Fruit fly (Drosophila melanogaster): Measurements from ENCODE around the gene NHP2.
A peak's percentile ranks its signal among the peaks of the same experiment; 100 is the strongest.

NHP2 gene

DNA sequence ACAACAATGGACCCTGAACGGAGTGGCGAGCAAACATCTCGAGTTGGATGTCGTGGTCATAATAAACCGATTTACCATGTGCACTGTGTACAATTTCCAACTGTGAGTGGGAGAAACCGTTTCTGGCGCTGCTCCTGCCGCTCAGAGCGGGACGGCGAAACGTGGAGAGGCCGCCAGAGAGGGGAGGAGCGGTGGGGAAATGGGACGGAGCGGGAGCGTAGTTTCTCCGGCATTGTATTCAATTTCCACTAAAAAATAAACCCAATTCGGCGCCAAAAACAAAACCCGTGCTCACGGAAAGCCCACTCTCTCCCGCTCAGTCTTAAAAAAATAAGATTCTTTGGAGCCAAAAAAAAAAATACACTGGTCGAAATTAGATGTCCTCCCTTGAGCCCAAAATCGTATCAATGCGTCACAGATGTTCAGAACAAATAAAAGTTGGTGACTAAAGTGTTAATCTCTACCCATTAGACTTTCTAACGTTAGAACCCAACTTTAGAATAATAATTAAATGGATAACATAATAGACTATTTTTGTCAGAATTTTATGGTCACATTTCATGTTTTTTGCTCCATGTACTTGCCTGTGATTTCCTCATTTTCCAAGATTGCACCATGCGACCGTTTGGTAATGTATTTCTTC, 41.9 kb downstream of the NHP2 start (continued):
- TF ChIP-seq Hr51 (GFP tag; optimal IDR thresholded peaks at IDR 0.05) (peak; percentile 44 to 86), Antp (GFP tag; optimal IDR thresholded peaks at IDR 0.05) (peak; percentile 65), esg (GFP tag; conservative IDR thresholded peaks at IDR 0.05) (peak; percentile 42), CG18262 (tag; optimal IDR thresholded peaks at IDR 0.05) (peak; percentile 62), CG17328 (GFP tag; IDR thresholded peaks at IDR 0.05) (peak; percentile 69; the same call in 1 of the 2 replicates), Jarid2 (GFP tag; optimal IDR thresholded peaks at IDR 0.05) (no peak), Lim3 (GFP tag; IDR thresholded peaks at IDR 0.05) (no peak), CG14710 (tag; optimal IDR thresholded peaks at IDR 0.05) (peak; percentile 47), CG6689 (GFP tag; IDR thresholded peaks at IDR 0.05) (peak; percentile 52), CG15514 (GFP tag; optimal IDR thresholded peaks at IDR 0.05) (peak; percentile 36), CG32772 (GFP tag; IDR thresholded peaks at IDR 0.05) (peak; percentile 62), Chrac-16 (GFP tag; optimal IDR thresholded peaks at IDR 0.05) (peak; percentile 65), H2.0 (GFP tag; IDR thresholded peaks at IDR 0.05) (peak; percentile 55; the same call in 1 of the 2 replicates), Dfd (GFP tag; optimal IDR thresholded peaks at IDR 0.05) (no peak), CG9797 (GFP tag; optimal IDR thresholded peaks at IDR 0.05) (peak; percentile 12), CG10959 (GFP tag; IDR thresholded peaks at IDR 0.05) (no peak), CG14667 (GFP tag; IDR thresholded peaks at IDR 0.05) (no peak), CG13775 (GFP tag; optimal IDR thresholded peaks at IDR 0.05) (peak; percentile 57), CG2116 (GFP tag; optimal IDR thresholded peaks at IDR 0.05) (peak; percentile 35), YL-1 (GFP tag; optimal IDR thresholded peaks at IDR 0.05) (no peak), p53 (GFP tag; optimal IDR thresholded peaks at IDR 0.05) (no peak), CG6765 (GFP tag; optimal IDR thresholded peaks at IDR 0.05) (peak; percentile 62), CG4360 (GFP tag; IDR thresholded peaks at IDR 0.05) (no peak), sim (GFP tag; IDR thresholded peaks at IDR 0.05) (no peak), CG34422 (GFP tag; IDR thresholded peaks at IDR 0.05) (peak; percentile 48; the same call in 1 of the 3 replicates), onecut (GFP tag; IDR thresholded peaks at IDR 0.05) (peak; percentile 57), ro (GFP tag; IDR thresholded peaks at IDR 0.05) (no peak), gcm (GFP tag; optimal IDR thresholded peaks at IDR 0.05) (peak; percentile 58), vfl (GFP tag; optimal IDR thresholded peaks at IDR 0.05) (peak; percentile 19), gro (GFP tag; optimal IDR thresholded peaks at IDR 0.05) (peak; percentile 57), NFAT (GFP tag; IDR thresholded peaks at IDR 0.05) (no peak; the same call in 1 of the 2 replicates), prd (optimal IDR thresholded peaks at IDR 0.05) (no peak), prd (GFP tag; IDR thresholded peaks at IDR 0.05) (peak; percentile 74), aop (GFP tag; IDR thresholded peaks at IDR 0.05) (no peak), wek (GFP tag; optimal IDR thresholded peaks at IDR 0.05) (no peak), CG17829 (tag; optimal IDR thresholded peaks at IDR 0.05) (peak; percentile 38), Dip3 (GFP tag; optimal IDR thresholded peaks at IDR 0.05) (peak; percentile 51), CG12744 (GFP tag; optimal IDR thresholded peaks at IDR 0.05) (peak; percentile 14), kah (GFP tag; optimal IDR thresholded peaks at IDR 0.05) (peak; percentile 25), CG1233 (GFP tag; optimal IDR thresholded peaks at IDR 0.05) (no peak), ara (GFP tag; IDR thresholded peaks at IDR 0.05) (peak; percentile 61), zen2 (GFP tag; IDR thresholded peaks at IDR 0.05; ENCODE audit: partially characterized antibody) (no peak), CG2875 (GFP tag; optimal IDR thresholded peaks at IDR 0.05) (peak; percentile 58), CkIIα-i1 (GFP tag; IDR thresholded peaks at IDR 0.05) (no peak), sens (GFP tag) (peak; percentile 96), fd64A (GFP tag; optimal IDR thresholded peaks at IDR 0.05) (no peak), CG10274 (GFP tag; optimal IDR thresholded peaks at IDR 0.05) (peak; percentile 31), disco-r (GFP tag; optimal IDR thresholded peaks at IDR 0.05) (peak; percentile 23), CG2889 (GFP tag; IDR thresholded peaks at IDR 0.05) (no peak), Kr (GFP tag; optimal IDR thresholded peaks at IDR 0.05) (no peak), Dip2 (GFP tag; IDR thresholded peaks at IDR 0.05) (no peak)

Data from whole organism, embryonic.